Fruit fly (Drosophila melanogaster) whole organism, embryonic: ENCODE measurements around the gene CG43233.
A peak's percentile ranks its signal among the peaks of the same experiment; 100 is the strongest.

Experiments used
- B-H2 ChIP-seq: fragments of 200-800 bp; sonication (Bioruptor generic); optimal IDR thresholded peaks from 2 replicates; lab custom pipeline; 2018; ENCODE audit warnings: missing biosample characterization, mild to moderate bottlenecking, missing genetic modification characterization
- CG10267 ChIP-seq: fragments of 200-800 bp; sonication (Bioruptor generic); optimal IDR thresholded peaks from 2 replicates; lab custom pipeline; 2018; ENCODE audit warnings: missing biosample characterization, mild to moderate bottlenecking, missing genetic modification characterization, moderate library complexity
- CG10959 ChIP-seq: fragments of 200-800 bp; sonication (Bioruptor generic); IDR thresholded peaks from 2 replicates; pipeline ENCODE4 v1.3.6; 2022; ENCODE audit warnings: missing biosample characterization, missing genetic modification characterization
- CG12299 ChIP-seq: fragments of 200-800 bp; sonication (Bioruptor generic); optimal IDR thresholded peaks from 2 replicates; lab custom pipeline; 2018; ENCODE audit warnings: missing biosample characterization, mild to moderate bottlenecking, missing genetic modification characterization
- CG15601 ChIP-seq: fragments of 200-800 bp; sonication (Bioruptor generic); optimal IDR thresholded peaks from 3 replicates; lab custom pipeline; 2019; ENCODE audit warnings: missing biosample characterization, mild to moderate bottlenecking, missing genetic modification characterization, moderate library complexity
- CG1603 ChIP-seq: fragments of 200-800 bp; sonication (Bioruptor generic); optimal IDR thresholded peaks from 2 replicates; lab custom pipeline; 2019; ENCODE audit warnings: missing biosample characterization, mild to moderate bottlenecking, missing genetic modification characterization, moderate library complexity
- CG17829 ChIP-seq: fragments of 200-800 bp; optimal IDR thresholded peaks from 2 replicates; lab custom pipeline; 2019; ENCODE audit warnings: missing biosample characterization, mild to moderate bottlenecking, missing genetic modification characterization, moderate library complexity
- CG18764 ChIP-seq: fragments of 200-800 bp; sonication (Bioruptor generic); optimal IDR thresholded peaks from 3 replicates; lab custom pipeline; 2016; ENCODE audit warnings: missing biosample characterization, missing genetic modification characterization
- CG2116 ChIP-seq: fragments of 200-800 bp; sonication (Bioruptor generic); optimal IDR thresholded peaks from 3 replicates; lab custom pipeline; 2018; ENCODE audit warnings: missing biosample characterization, mild to moderate bottlenecking, missing genetic modification characterization
- CG2202 ChIP-seq: fragments of 200-800 bp; sonication (Bioruptor generic); optimal IDR thresholded peaks from 2 replicates; lab custom pipeline; 2018; ENCODE audit warnings: missing biosample characterization, mild to moderate bottlenecking, missing genetic modification characterization
- CG31388 ChIP-seq: fragments of 200-800 bp; sonication (Bioruptor generic); optimal IDR thresholded peaks from 2 replicates; lab custom pipeline; 2016; ENCODE audit warnings: missing biosample characterization, missing genetic modification characterization
- CG34376 ChIP-seq: fragments of 200-800 bp; sonication (Bioruptor generic); optimal IDR thresholded peaks from 2 replicates; lab custom pipeline; 2018; ENCODE audit warnings: missing biosample characterization, mild to moderate bottlenecking, missing genetic modification characterization
- CG4360 ChIP-seq: fragments of 200-800 bp; sonication (Bioruptor generic); IDR thresholded peaks from 2 replicates; pipeline ENCODE4 v1.3.6; 2022; ENCODE audit warnings: missing biosample characterization, missing genetic modification characterization
- CG4404 ChIP-seq: fragments of 200-800 bp; sonication (Bioruptor generic); IDR thresholded peaks from 2 replicates; pipeline ENCODE4 v1.3.6; 2022; ENCODE audit warnings: missing biosample characterization, missing genetic modification characterization
- CG4854 ChIP-seq: fragments of 200-800 bp; sonication (Bioruptor generic); optimal IDR thresholded peaks from 2 replicates; lab custom pipeline; 2016; ENCODE audit warnings: missing biosample characterization, missing genetic modification characterization, inconsistent platforms
- CG6765 ChIP-seq: fragments of 200-800 bp; sonication (Bioruptor generic); optimal IDR thresholded peaks from 3 replicates; lab custom pipeline; 2017; ENCODE audit warnings: missing biosample characterization, mild to moderate bottlenecking, missing genetic modification characterization
- CG8388 ChIP-seq: fragments of 200-800 bp; sonication (Bioruptor generic); optimal IDR thresholded peaks from 2 replicates; lab custom pipeline; 2019; ENCODE audit warnings: missing biosample characterization, mild to moderate bottlenecking, missing genetic modification characterization, moderate library complexity
- D19A ChIP-seq: fragments of 200-800 bp; optimal IDR thresholded peaks from 3 replicates; lab custom pipeline; 2019; ENCODE audit warnings: missing biosample characterization, mild to moderate bottlenecking, missing genetic modification characterization, moderate library complexity
- D19B ChIP-seq: fragments of 200-800 bp; sonication (Bioruptor generic); optimal IDR thresholded peaks from 2 replicates; lab custom pipeline; 2017; ENCODE audit warnings: missing biosample characterization, mild to moderate bottlenecking, missing genetic modification characterization
- Dfd ChIP-seq, 2 experiments: fragments of >200 bp; optimal IDR thresholded peaks; 2 replicates each; lab custom pipeline; 2017; ENCODE audit warnings: missing biosample characterization in 2 of 2, missing genetic modification characterization in 2 of 2
- Dll ChIP-seq: fragments of 200-800 bp; sonication (Bioruptor generic); IDR thresholded peaks from 4 replicates; pipeline ENCODE4 v1.3.6; 2022; ENCODE audit warnings: missing biosample characterization, missing genetic modification characterization; ENCODE audit not compliant: partially characterized antibody
- Doc2 ChIP-seq: fragments of 200-800 bp; sonication (Bioruptor generic); IDR thresholded peaks from 2 replicates; pipeline ENCODE4 v1.3.6; 2022; ENCODE audit warnings: missing biosample characterization, missing genetic modification characterization
- ERR ChIP-seq: fragments of 200-800 bp; sonication (Bioruptor generic); optimal IDR thresholded peaks from 2 replicates; lab custom pipeline; 2016; ENCODE audit warnings: missing biosample characterization, missing genetic modification characterization
- Ets65A ChIP-seq: fragments of 200-800 bp; sonication (Bioruptor generic); peaks from one replicate; lab custom pipeline; 2016; ENCODE audit warnings: missing biosample characterization, missing genetic modification characterization
- Fer3 ChIP-seq: fragments of 200-800 bp; sonication (Bioruptor generic); optimal IDR thresholded peaks from 2 replicates; lab custom pipeline; 2018; ENCODE audit warnings: missing biosample characterization, mild to moderate bottlenecking, missing genetic modification characterization, moderate library complexity
- HLHmδ ChIP-seq: fragments of 200-800 bp; sonication (Bioruptor generic); optimal IDR thresholded peaks from 2 replicates; lab custom pipeline; 2018; ENCODE audit warnings: missing biosample characterization, mild to moderate bottlenecking, missing genetic modification characterization, moderate library complexity
- Hey ChIP-seq: fragments of 200-800 bp; sonication (Bioruptor generic); optimal IDR thresholded peaks from 3 replicates; lab custom pipeline; 2018; ENCODE audit warnings: missing biosample characterization, mild to moderate bottlenecking, missing genetic modification characterization
- HmgD ChIP-seq: fragments of 200-800 bp; sonication (Bioruptor generic); optimal IDR thresholded peaks from 3 replicates; lab custom pipeline; 2016; ENCODE audit warnings: missing biosample characterization, missing genetic modification characterization
- NC2α ChIP-seq: fragments of 200-800 bp; sonication (Bioruptor generic); optimal IDR thresholded peaks from 2 replicates; lab custom pipeline; 2016; ENCODE audit warnings: missing biosample characterization, missing genetic modification characterization
- Nf-YB ChIP-seq: fragments of 200-800 bp; sonication (Bioruptor generic); optimal IDR thresholded peaks from 3 replicates; lab custom pipeline; 2019; ENCODE audit warnings: missing biosample characterization, mild to moderate bottlenecking, missing genetic modification characterization, moderate library complexity
- Sry-β ChIP-seq: fragments of 200-800 bp; sonication (Bioruptor generic); optimal IDR thresholded peaks from 2 replicates; lab custom pipeline; 2018; ENCODE audit warnings: missing biosample characterization, mild to moderate bottlenecking, missing genetic modification characterization, moderate library complexity
- br ChIP-seq: fragments of >200 bp; optimal IDR thresholded peaks from 2 replicates; lab custom pipeline; 2017
- bsh ChIP-seq, 2 experiments: fragments of 200-800 bp; sonication (Bioruptor generic); optimal IDR thresholded peaks; 2 replicates each; lab custom pipeline; 2017 to 2018; ENCODE audit warnings: mild to moderate bottlenecking in 2 of 2, missing biosample characterization in 2 of 2, missing genetic modification characterization in 2 of 2, moderate library complexity in 1 of 2
- ci ChIP-seq: fragments of 200-800 bp; sonication (Bioruptor generic); IDR thresholded peaks from 3 replicates; pipeline ENCODE4 v1.3.6; 2022; ENCODE audit warnings: missing biosample characterization, missing genetic modification characterization
- dan ChIP-seq: fragments of 200-800 bp; sonication (Bioruptor generic); IDR thresholded peaks from 2 replicates; pipeline ENCODE4 v1.3.6; 2022; ENCODE audit warnings: missing biosample characterization, missing genetic modification characterization
- exex ChIP-seq: fragments of 200-800 bp; sonication (Bioruptor generic); optimal IDR thresholded peaks from 4 replicates; lab custom pipeline; 2018; ENCODE audit warnings: missing biosample characterization, mild to moderate bottlenecking, missing genetic modification characterization, moderate library complexity
- fu2 ChIP-seq: fragments of 200-800 bp; sonication (Bioruptor generic); optimal IDR thresholded peaks from 2 replicates; lab custom pipeline; 2016; ENCODE audit warnings: missing biosample characterization, missing genetic modification characterization
- gro ChIP-seq: fragments of 200-800 bp; sonication (Bioruptor generic); optimal IDR thresholded peaks from 2 replicates; lab custom pipeline; 2016; ENCODE audit warnings: missing biosample characterization, missing genetic modification characterization
- hb ChIP-seq: fragments of 200-800 bp; sonication (Bioruptor generic); IDR thresholded peaks from 3 replicates; pipeline ENCODE4 v1.3.6; 2022; ENCODE audit warnings: missing biosample characterization, missing genetic modification characterization; ENCODE audit not compliant: partially characterized antibody
- kah ChIP-seq: fragments of 200-800 bp; sonication (Bioruptor generic); optimal IDR thresholded peaks from 2 replicates; lab custom pipeline; 2018; ENCODE audit warnings: missing biosample characterization, mild to moderate bottlenecking, missing genetic modification characterization
- lab ChIP-seq: fragments of 200-800 bp; sonication (Bioruptor generic); optimal IDR thresholded peaks from 3 replicates; lab custom pipeline; 2017; ENCODE audit warnings: missing biosample characterization, missing genetic modification characterization, mild to moderate bottlenecking, moderate library complexity, missing genetic modification reagents
- nau ChIP-seq: fragments of 200-800 bp; sonication (Bioruptor generic); optimal IDR thresholded peaks from 3 replicates; lab custom pipeline; 2017; ENCODE audit warnings: missing biosample characterization, mild to moderate bottlenecking, missing genetic modification characterization, missing genetic modification reagents
- onecut ChIP-seq: fragments of 200-800 bp; sonication (Bioruptor generic); IDR thresholded peaks from 2 replicates; pipeline ENCODE4 v1.3.6; 2022; ENCODE audit warnings: missing biosample characterization, missing genetic modification characterization
- pros ChIP-seq: fragments of 200-800 bp; sonication (Bioruptor generic); optimal IDR thresholded peaks from 3 replicates; lab custom pipeline; 2019; ENCODE audit warnings: missing biosample characterization, mild to moderate bottlenecking, missing genetic modification characterization, moderate library complexity
- run ChIP-seq: fragments of 200-800 bp; sonication (Bioruptor generic); optimal IDR thresholded peaks from 3 replicates; lab custom pipeline; 2018; ENCODE audit warnings: missing biosample characterization, mild to moderate bottlenecking, missing genetic modification characterization
- slbo ChIP-seq: fragments of 200-800 bp; sonication (Bioruptor generic); IDR thresholded peaks from 2 replicates; pipeline ENCODE4 v1.3.6; 2022; ENCODE audit warnings: missing biosample characterization, missing genetic modification characterization
- slp2 ChIP-seq: fragments of 200-800 bp; sonication (Bioruptor generic); optimal IDR thresholded peaks from 2 replicates; lab custom pipeline; 2016; ENCODE audit warnings: missing biosample characterization, missing genetic modification characterization
- twi ChIP-seq: fragments of 200-800 bp; optimal IDR thresholded peaks from 2 replicates; lab custom pipeline; 2019; ENCODE audit warnings: missing biosample characterization, mild to moderate bottlenecking, missing genetic modification characterization, moderate library complexity
- unc-4 ChIP-seq: fragments of 200-800 bp; sonication (Bioruptor generic); IDR thresholded peaks from 2 replicates; pipeline ENCODE4 v1.3.6; 2022; ENCODE audit warnings: missing biosample characterization, missing genetic modification characterization; ENCODE audit not compliant: partially characterized antibody

Gene CG43233

DNA sequence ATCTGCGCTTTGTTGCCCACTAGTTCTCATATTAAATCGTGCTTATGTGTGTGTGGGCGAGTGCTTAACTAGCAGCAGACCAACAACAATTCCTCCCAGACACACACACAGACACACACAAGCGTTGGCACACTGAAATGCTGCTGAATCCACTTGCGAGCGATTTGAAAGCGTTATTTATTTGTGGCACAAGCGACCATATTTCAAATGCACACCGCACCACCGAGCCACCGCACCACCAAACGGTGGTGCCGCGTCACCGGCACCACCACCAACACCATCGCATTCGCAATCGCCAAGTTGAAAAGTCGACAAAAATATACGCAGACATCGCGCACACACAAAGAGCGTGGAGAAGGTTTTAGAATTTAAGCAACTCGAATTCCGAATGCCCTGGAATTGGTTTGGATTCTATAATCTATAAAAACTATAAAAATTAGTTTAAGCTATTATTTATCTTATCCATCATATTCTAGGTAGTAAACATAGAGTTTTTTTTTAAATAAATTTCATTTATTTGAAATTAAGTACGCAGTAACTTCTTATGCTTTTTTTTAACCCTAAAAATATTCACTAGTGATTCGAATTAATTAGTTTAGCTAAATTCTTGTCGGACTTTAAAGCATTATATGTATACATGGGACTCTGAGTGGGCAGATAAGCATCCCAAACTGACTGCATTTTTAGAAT, 5.5 kb upstream of the CG43233 start (continued):
- TF ChIP-seq CG2116 (no peak), CG4854 (GFP tag; lab: Kevin White, UChicago) (no peak), unc-4 (GFP tag; lab: Robert Waterston, UW) (no peak), CG12299 (tag; lab: Kevin White, UChicago) (no peak), run (tag; lab: Kevin White, UChicago) (no peak), CG1603 (tag; lab: Kevin White, UChicago) (no peak), lab (GFP tag; lab: Kevin White, UChicago) (peak; percentile 13), D19A (peak; percentile 73), CG17829 (peak; percentile 19), B-H2 (GFP tag; lab: Kevin White, UChicago) (no peak), ERR (no peak), gro (GFP tag; lab: Kevin White, UChicago) (no peak), nau (peak; percentile 62), Hey (tag; lab: Kevin White, UChicago) (no peak), CG15601 (peak; percentile 44), fu2 (GFP tag; lab: Kevin White, UChicago) (no peak), Dll (GFP tag; lab: Robert Waterston, UW) (no peak), D19B (peak; percentile 64)
- TF ChIP-seq, all 482 proteins: peak for 72

DNA sequence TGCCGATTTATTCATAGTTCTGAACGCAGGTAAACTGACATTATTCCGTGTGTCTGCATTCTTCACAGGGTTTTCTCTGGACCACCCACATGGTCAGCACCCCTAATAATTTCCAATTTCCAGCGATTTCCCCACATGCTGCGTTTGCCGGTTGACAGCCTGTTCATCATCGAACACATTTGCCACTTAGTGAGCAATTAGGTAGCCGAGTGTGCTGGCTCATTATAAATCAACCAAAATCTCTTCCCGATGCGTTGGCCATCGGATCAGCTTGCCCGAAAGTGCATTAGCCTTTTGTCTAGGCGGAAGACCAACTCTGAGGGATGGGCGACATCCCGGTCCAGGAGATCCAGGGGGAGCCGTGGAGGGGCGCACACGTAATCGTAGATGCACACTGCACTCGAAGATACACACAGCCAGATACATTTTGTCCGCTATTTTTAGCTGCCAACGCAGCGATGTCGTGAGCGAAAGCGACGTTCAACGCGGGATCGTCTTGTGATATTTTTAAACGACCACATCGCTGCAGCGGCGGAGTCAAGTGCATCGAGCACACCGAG, 3.6 kb upstream of the CG43233 start:
- no peak for TF ChIP-seq hb (GFP tag; lab: Robert Waterston, UW)
- no peak for TF ChIP-seq CG2202 (tag; lab: Kevin White, UChicago)
- TF ChIP-seq twi (tag; lab: Kevin White, UChicago): peak; percentile 98
- TF ChIP-seq CG18764: no peak
- TF ChIP-seq Dfd (GFP tag; optimal IDR thresholded peaks at IDR 0.05; lab: Kevin White, UChicago): no peak
- peak; percentile 4 for TF ChIP-seq kah (GFP tag; lab: Kevin White, UChicago)
- no peak for TF ChIP-seq slp2 (GFP tag; lab: Kevin White, UChicago)
- no peak for TF ChIP-seq Nf-YB (GFP tag; lab: Kevin White, UChicago)
- no peak for TF ChIP-seq CG10267
- no peak for TF ChIP-seq br
- TF ChIP-seq CG8388 (GFP tag; lab: Kevin White, UChicago): no peak
- no peak for TF ChIP-seq CG34376 (GFP tag; lab: Kevin White, UChicago)
- no peak for TF ChIP-seq CG31388 (GFP tag; lab: Kevin White, UChicago)
- TF ChIP-seq pros (GFP tag; lab: Kevin White, UChicago): peak; percentile 41
- no peak for TF ChIP-seq HmgD
- TF ChIP-seq CG10959 (GFP tag; lab: Robert Waterston, UW): 0 out of 2 replicates have a peak, but pooled peaks have one; percentile 37
- TF ChIP-seq HLHmδ (GFP tag; lab: Kevin White, UChicago): peak; percentile 29
- TF ChIP-seq ci: 0 out of 3 replicates have a peak, but pooled peaks have one; percentile 36
- TF ChIP-seq Ets65A (GFP tag; lab: Kevin White, UChicago): no peak
- no peak for TF ChIP-seq CG4360 (GFP tag; lab: Robert Waterston, UW)
- TF ChIP-seq Sry-β (GFP tag; lab: Kevin White, UChicago): no peak
- TF ChIP-seq onecut (GFP tag; lab: Robert Waterston, UW): no peak
- 0 out of 2 replicates have a peak, but pooled peaks have one; percentile 14 for TF ChIP-seq CG4404 (GFP tag; lab: Robert Waterston, UW)
- no peak for TF ChIP-seq dan (GFP tag; lab: Robert Waterston, UW)
- no peak for TF ChIP-seq bsh (GFP tag; optimal IDR thresholded peaks at IDR 0.05; lab: Kevin White, UChicago)
- no peak for TF ChIP-seq exex
- no peak for TF ChIP-seq CG12299 (tag; lab: Kevin White, UChicago)
- TF ChIP-seq slbo: no peak
- no peak for TF ChIP-seq Doc2 (GFP tag; lab: Robert Waterston, UW)
- TF ChIP-seq NC2α (GFP tag; lab: Kevin White, UChicago): no peak
- TF ChIP-seq CG6765 (GFP tag; lab: Kevin White, UChicago): no peak
- no peak for TF ChIP-seq Fer3 (tag; lab: Kevin White, UChicago)
